Worm (Caenorhabditis elegans): ENCODE measurements around the gene C07E3.3.
A peak's percentile ranks its signal among the peaks of the same experiment; 100 is the strongest.

DNA sequence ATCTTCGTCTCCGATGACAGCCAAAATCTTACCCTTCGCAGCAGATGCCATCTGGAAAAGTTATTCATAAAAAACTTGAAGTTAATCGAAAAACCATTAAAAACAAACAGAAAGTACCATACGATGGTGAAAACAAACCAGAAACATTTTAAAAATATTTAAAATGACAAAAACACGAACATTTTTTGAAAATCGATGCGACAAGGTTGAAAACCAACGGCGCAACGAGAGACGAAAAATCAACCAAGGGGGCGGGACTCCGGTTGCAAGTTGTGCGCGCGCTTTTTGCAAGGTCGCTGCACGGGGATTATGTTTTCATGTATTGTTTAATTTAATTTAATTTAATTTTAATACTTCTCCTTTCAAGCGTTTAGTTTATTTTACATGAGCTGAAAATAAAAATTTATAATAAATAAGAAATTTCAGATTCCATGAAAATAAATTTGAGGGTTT, 53.6 kb downstream of the C07E3.3 start, which contains the start of gene vha-9:
- peak; percentile 44 for TF ChIP-seq ama-1 (optimal IDR thresholded peaks at IDR 0.05)
- TF ChIP-seq snpc-4 (tag; optimal IDR thresholded peaks at IDR 0.05), result peak; percentile 39
- TF ChIP-seq mbf-1 (tag; optimal IDR thresholded peaks at IDR 0.05), result no peak
- TF ChIP-seq elt-1 (tag; optimal IDR thresholded peaks at IDR 0.05), result no peak
- peak; percentile 51 for TF ChIP-seq skn-1 (tag; optimal IDR thresholded peaks at IDR 0.05)
